Worm (Caenorhabditis elegans) whole organism, L1 larva: ENCODE measurements around the gene capg-2.

ENCODE experiments used
- C04F5.9 ChIP-seq: sonication (generic microtip); optimal IDR thresholded peaks from 2 replicates; lab custom pipeline; 2016; ENCODE audit warnings: missing genetic modification characterization, missing compliant biosample characterization
- F16B12.6 ChIP-seq: fragments of 150-350 bp; optimal IDR thresholded peaks from 2 replicates; lab custom pipeline; 2014; ENCODE audit warnings: missing biosample characterization, missing genetic modification characterization
- Y116A8C.19 ChIP-seq: sonication (generic microtip); optimal IDR thresholded peaks from 2 replicates; lab custom pipeline; 2016; ENCODE audit warnings: missing compliant biosample characterization, missing genetic modification characterization, borderline replicate concordance
- aha-1 ChIP-seq: fragments of 150-350 bp; optimal IDR thresholded peaks from 2 replicates; lab custom pipeline; 2014; ENCODE audit warnings: missing biosample characterization, missing genetic modification characterization
- alr-1 ChIP-seq: fragments of 200-800 bp; sonication (Bioruptor generic); optimal IDR thresholded peaks from 2 replicates; lab custom pipeline; 2018; ENCODE audit warnings: borderline replicate concordance, mild to moderate bottlenecking, missing genetic modification characterization, missing compliant biosample characterization
- ama-1 ChIP-seq: fragments of 150-350 bp; optimal IDR thresholded peaks from 2 replicates; lab custom pipeline; 2014
- ceh-63 ChIP-seq: fragments of 200-800 bp; sonication (Bioruptor generic); optimal IDR thresholded peaks from 2 replicates; lab custom pipeline; 2018; ENCODE audit warnings: mild to moderate bottlenecking, missing genetic modification characterization, missing compliant biosample characterization
- ceh-82 ChIP-seq, 3 experiments: fragments of 150-350 bp in 1 of 3; sonication (generic microtip) in 2 of 3; optimal IDR thresholded peaks; 2 replicates each; lab custom pipeline; 2014 to 2017; ENCODE audit warnings: missing biosample characterization in 3 of 3, missing genetic modification characterization in 3 of 3
- ceh-90 ChIP-seq: sonication (generic microtip); optimal IDR thresholded peaks from 2 replicates; lab custom pipeline; 2016; ENCODE audit warnings: missing genetic modification characterization, missing compliant biosample characterization
- ces-1 ChIP-seq: fragments of 150-350 bp; optimal IDR thresholded peaks from 2 replicates; lab custom pipeline; 2014; ENCODE audit warnings: missing biosample characterization, missing genetic modification reagents, missing genetic modification characterization
- dpl-1 ChIP-seq, 3 experiments: fragments of 150-350 bp in 2 of 3; sonication (generic microtip) in 1 of 3; optimal IDR thresholded peaks; 2 replicates each; lab custom pipeline; 2014 to 2017; ENCODE audit warnings: missing biosample characterization in 3 of 3, missing genetic modification characterization in 3 of 3, missing genetic modification reagents in 3 of 3
- dsc-1 ChIP-seq: sonication (generic microtip); optimal IDR thresholded peaks from 2 replicates; lab custom pipeline; 2016; ENCODE audit warnings: mild to moderate bottlenecking, missing genetic modification characterization, missing compliant biosample characterization
- efl-1 ChIP-seq, 4 experiments: fragments of 150-350 bp; optimal IDR thresholded peaks in 3 of 4; peaks in 1 of 4; 1 replicate in 1 of 4; 2 replicates in 3 of 4; lab custom pipeline; 2014; ENCODE audit warnings: missing biosample characterization in 2 of 4, missing genetic modification characterization in 2 of 4, missing genetic modification reagents in 2 of 4
- elt-2 ChIP-seq: sonication (generic microtip); optimal IDR thresholded peaks from 2 replicates; lab custom pipeline; 2016; ENCODE audit warnings: missing genetic modification characterization, mild to moderate bottlenecking, inconsistent platforms, missing compliant biosample characterization, missing genetic modification reagents
- fkh-8 ChIP-seq: sonication (generic microtip); optimal IDR thresholded peaks from 2 replicates; lab custom pipeline; 2016; ENCODE audit warnings: mild to moderate bottlenecking, missing genetic modification characterization, missing compliant biosample characterization
- grh-1 ChIP-seq: fragments of 200-800 bp; sonication (Bioruptor generic); IDR thresholded peaks from 2 replicates; pipeline ENCODE4 v1.3.6; 2022; ENCODE audit warnings: missing genetic modification reagents, missing genetic modification characterization, missing compliant biosample characterization
- hlh-17 ChIP-seq: fragments of 200-800 bp; sonication (Bioruptor generic); optimal IDR thresholded peaks from 2 replicates; lab custom pipeline; 2018; ENCODE audit warnings: missing genetic modification characterization, mild to moderate bottlenecking, missing compliant biosample characterization, moderate library complexity, borderline replicate concordance
- hlh-4 ChIP-seq: sonication (generic microtip); optimal IDR thresholded peaks from 2 replicates; lab custom pipeline; 2016; ENCODE audit warnings: mild to moderate bottlenecking, missing genetic modification characterization, missing compliant biosample characterization
- hpl-2 ChIP-seq: fragments of 150-350 bp; optimal IDR thresholded peaks from 2 replicates; lab custom pipeline; 2014; ENCODE audit warnings: missing biosample characterization, missing genetic modification reagents, missing genetic modification characterization
- lin-14 ChIP-seq: fragments of 200-800 bp; sonication (Bioruptor generic); optimal IDR thresholded peaks from 2 replicates; lab custom pipeline; 2018; ENCODE audit warnings: mild to moderate bottlenecking, missing genetic modification characterization, moderate library complexity, missing compliant biosample characterization
- lin-35 ChIP-seq, 2 experiments: fragments of 150-350 bp; optimal IDR thresholded peaks; 2 replicates each; lab custom pipeline; 2014; ENCODE audit warnings: missing biosample characterization in 2 of 2, missing genetic modification characterization in 2 of 2, missing genetic modification reagents in 2 of 2
- lir-3 ChIP-seq: sonication (generic microtip); optimal IDR thresholded peaks from 2 replicates; lab custom pipeline; 2016; ENCODE audit warnings: mild to moderate bottlenecking, missing genetic modification characterization, moderate library complexity, missing compliant biosample characterization; ENCODE audit not compliant: poor library complexity
- lsy-2 ChIP-seq, 2 experiments: fragments of 150-350 bp; optimal IDR thresholded peaks; 2 replicates each; lab custom pipeline; 2014; ENCODE audit warnings: missing biosample characterization in 2 of 2, missing genetic modification characterization in 2 of 2
- mep-1 ChIP-seq: fragments of 150-350 bp; optimal IDR thresholded peaks from 2 replicates; lab custom pipeline; 2014; ENCODE audit warnings: missing biosample characterization, missing genetic modification characterization
- nhr-12 ChIP-seq: sonication (generic microtip); optimal IDR thresholded peaks from 2 replicates; lab custom pipeline; 2017; ENCODE audit warnings: missing biosample characterization, missing genetic modification characterization
- nhr-19 ChIP-seq: fragments of 200-800 bp; sonication (Bioruptor generic); conservative IDR thresholded peaks from 2 replicates; pipeline ENCODE4 v1.3.6; 2022; ENCODE audit warnings: missing genetic modification characterization, missing compliant biosample characterization
- nhr-20 ChIP-seq: sonication (generic microtip); optimal IDR thresholded peaks from 2 replicates; lab custom pipeline; 2016; ENCODE audit warnings: mild to moderate bottlenecking, missing genetic modification characterization, missing compliant biosample characterization
- nhr-28 ChIP-seq: fragments of 150-350 bp; optimal IDR thresholded peaks from 2 replicates; lab custom pipeline; 2014; ENCODE audit warnings: missing biosample characterization, missing genetic modification characterization
- nhr-71 ChIP-seq: sonication (generic microtip); optimal IDR thresholded peaks from 2 replicates; lab custom pipeline; 2016; ENCODE audit warnings: mild to moderate bottlenecking, missing genetic modification characterization, moderate library complexity, missing compliant biosample characterization
- nhr-76 ChIP-seq: sonication (generic microtip); optimal IDR thresholded peaks from 2 replicates; lab custom pipeline; 2017; ENCODE audit warnings: missing biosample characterization, missing genetic modification characterization
- nhr-77 ChIP-seq: fragments of 150-350 bp; optimal IDR thresholded peaks from 2 replicates; lab custom pipeline; 2014; ENCODE audit warnings: missing biosample characterization, missing genetic modification characterization
- nhr-85 ChIP-seq: sonication (generic microtip); peaks from one replicate; lab custom pipeline; 2016; ENCODE audit warnings: missing genetic modification characterization, inconsistent platforms, missing compliant biosample characterization
- nhr-90 ChIP-seq: sonication (generic microtip); optimal IDR thresholded peaks from 2 replicates; lab custom pipeline; 2016; ENCODE audit warnings: mild to moderate bottlenecking, missing genetic modification characterization, missing compliant biosample characterization; ENCODE audit not compliant: poor library complexity
- pax-3 ChIP-seq: fragments of 200-800 bp; sonication (Bioruptor generic); optimal IDR thresholded peaks from 2 replicates; lab custom pipeline; 2018; ENCODE audit warnings: mild to moderate bottlenecking, missing genetic modification characterization, moderate library complexity, missing compliant biosample characterization
- snu-23 ChIP-seq: sonication (generic microtip); optimal IDR thresholded peaks from 2 replicates; lab custom pipeline; 2016; ENCODE audit warnings: missing genetic modification characterization, missing compliant biosample characterization
- sptf-1 ChIP-seq: fragments of 150-350 bp; optimal IDR thresholded peaks from 2 replicates; lab custom pipeline; 2014; ENCODE audit warnings: missing biosample characterization, missing genetic modification characterization
- swsn-7 ChIP-seq: sonication (generic microtip); optimal IDR thresholded peaks from 2 replicates; lab custom pipeline; 2016; ENCODE audit warnings: missing genetic modification characterization, missing compliant biosample characterization
- tbx-2 ChIP-seq: sonication (generic microtip); optimal IDR thresholded peaks from 2 replicates; lab custom pipeline; 2016; ENCODE audit warnings: missing genetic modification characterization, missing compliant biosample characterization
- unc-130 ChIP-seq: fragments of 150-350 bp; optimal IDR thresholded peaks from 2 replicates; lab custom pipeline; 2017; ENCODE audit warnings: missing biosample characterization, missing genetic modification characterization, inconsistent platforms
- unc-30 ChIP-seq: sonication (generic microtip); optimal IDR thresholded peaks from 2 replicates; lab custom pipeline; 2017; ENCODE audit warnings: missing biosample characterization, missing genetic modification characterization
- unc-62 ChIP-seq: fragments of 150-350 bp; optimal IDR thresholded peaks from 2 replicates; lab custom pipeline; 2014; ENCODE audit warnings: missing biosample characterization, missing genetic modification reagents, missing genetic modification characterization
- unc-86 ChIP-seq: sonication (generic microtip); optimal IDR thresholded peaks from 2 replicates; lab custom pipeline; 2016; ENCODE audit warnings: missing genetic modification characterization, missing compliant biosample characterization
- unc-98 ChIP-seq: fragments of 200-800 bp; sonication (Bioruptor generic); IDR thresholded peaks from 2 replicates; pipeline ENCODE4 v1.3.6; 2022; ENCODE audit warnings: missing genetic modification characterization, missing compliant biosample characterization
- xbp-1 ChIP-seq: sonication (generic microtip); optimal IDR thresholded peaks from 2 replicates; lab custom pipeline; 2016; ENCODE audit warnings: missing genetic modification characterization, missing compliant biosample characterization
- zag-1 ChIP-seq: fragments of 150-350 bp; optimal IDR thresholded peaks from 2 replicates; lab custom pipeline; 2014; ENCODE audit warnings: missing biosample characterization, missing genetic modification characterization
- zip-4 ChIP-seq: fragments of 200-800 bp; sonication (Bioruptor generic); optimal IDR thresholded peaks from 2 replicates; lab custom pipeline; 2018; ENCODE audit warnings: mild to moderate bottlenecking, missing genetic modification characterization, moderate library complexity, missing compliant biosample characterization

capg-2 gene

DNA sequence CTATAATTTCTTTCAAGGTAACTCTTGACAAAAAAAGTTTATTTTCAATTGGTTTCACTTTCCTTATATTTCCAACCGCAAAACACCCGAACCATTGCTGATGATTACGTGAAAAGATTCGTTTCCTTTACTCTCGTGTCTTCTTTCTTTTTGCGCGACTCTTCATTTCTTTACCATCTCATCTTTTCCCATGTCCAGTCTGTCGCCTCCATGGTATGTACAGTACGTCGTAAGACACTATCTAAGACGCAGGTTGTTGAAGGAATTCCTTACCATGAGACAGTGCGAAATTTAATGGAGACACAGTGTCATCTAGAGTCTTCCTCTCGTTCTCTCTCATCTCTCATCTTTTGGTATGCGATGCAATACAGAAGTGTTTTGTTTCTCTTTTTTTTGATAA is 28.5 kb downstream of the capg-2 start (continued):
- TF ChIP-seq lin-35 (GFP tag; optimal IDR thresholded peaks at IDR 0.05; lab: Kevin White, UChicago) = peak; percentile 16 to 85
- peak; percentile 50 for TF ChIP-seq unc-130 (tag; lab: Kevin White, UChicago)
- peak; percentile 58 to 72 for TF ChIP-seq efl-1 (optimal IDR thresholded peaks at IDR 0.05; lab: Kevin White, UChicago)
- TF ChIP-seq efl-1 (GFP tag; optimal IDR thresholded peaks at IDR 0.05 in 1 of 2; lab: Kevin White, UChicago) = peak; percentile 3 to 91
- TF ChIP-seq ceh-82 (tag; optimal IDR thresholded peaks at IDR 0.05; lab: Kevin White, UChicago) = peak; percentile 5 to 28 (median 19)
- no peak for TF ChIP-seq unc-62 (GFP tag; lab: Kevin White, UChicago)
- TF ChIP-seq zip-4 = no peak
- TF ChIP-seq dsc-1 = no peak
- TF ChIP-seq xbp-1 (tag; lab: Kevin White, UChicago) = peak; percentile 18
- TF ChIP-seq sptf-1 = no peak
- TF ChIP-seq lir-3 (tag; lab: Kevin White, UChicago) = peak; percentile 43
- peak; percentile 96 for TF ChIP-seq nhr-85 (tag; lab: Kevin White, UChicago)
- peak; percentile 81 for TF ChIP-seq nhr-20 (tag; lab: Kevin White, UChicago)
- no peak for TF ChIP-seq ceh-63
- peak; percentile 73 for TF ChIP-seq mep-1 (tag; lab: Kevin White, UChicago)
- no peak for TF ChIP-seq unc-86 (tag; lab: Kevin White, UChicago)

- TF ChIP-seq unc-130 (tag; lab: Kevin White, UChicago) (peak; percentile 62), hpl-2 (GFP tag; lab: Kevin White, UChicago) (no peak), lir-3 (tag; lab: Kevin White, UChicago) (peak; percentile 34), ceh-63 (no peak), F16B12.6 (tag; lab: Kevin White, UChicago) (no peak), nhr-12 (tag; lab: Kevin White, UChicago) (no peak), ama-1 (lab: Kevin White, UChicago) (no peak), hlh-4 (tag; lab: Kevin White, UChicago) (no peak), nhr-28 (no peak), unc-30 (tag; lab: Kevin White, UChicago) (no peak), snu-23 (GFP tag; lab: Kevin White, UChicago) (peak; percentile 60), mep-1 (tag; lab: Kevin White, UChicago) (peak; percentile 43), nhr-20 (tag; lab: Kevin White, UChicago) (peak; percentile 52), unc-98 (no peak), zag-1 (tag; lab: Kevin White, UChicago) (no peak), aha-1 (no peak), unc-62 (GFP tag; lab: Kevin White, UChicago) (no peak), ces-1 (GFP tag; lab: Kevin White, UChicago) (no peak), ceh-90 (tag; lab: Kevin White, UChicago) (no peak), nhr-77 (tag; lab: Kevin White, UChicago) (no peak), lsy-2 (tag; optimal IDR thresholded peaks at IDR 0.05; lab: Kevin White, UChicago) (peak; percentile 24 to 53), lin-35 (GFP tag; optimal IDR thresholded peaks at IDR 0.05; lab: Kevin White, UChicago) (peak in 1 of 2 experiments; percentile 60), nhr-76 (tag; lab: Kevin White, UChicago) (no peak), nhr-90 (tag; lab: Kevin White, UChicago) (peak; percentile 57), fkh-8 (tag; lab: Kevin White, UChicago) (no peak), swsn-7 (tag; lab: Kevin White, UChicago) (no peak), grh-1 (GFP tag; lab: Robert Waterston, UW) (no peak), hlh-17 (GFP tag; lab: Kevin White, UChicago) (no peak), zip-4 (no peak), nhr-71 (tag; lab: Kevin White, UChicago) (peak; percentile 61), dsc-1 (no peak), C04F5.9 (tag; lab: Kevin White, UChicago) (no peak), pax-3 (tag; lab: Kevin White, UChicago) (peak; percentile 11), dpl-1 (GFP tag; optimal IDR thresholded peaks at IDR 0.05; lab: Kevin White, UChicago) (peak in 1 of 3 experiments; percentile 31), lin-14 (GFP tag; lab: Kevin White, UChicago) (peak; percentile 67), ceh-82 (tag; optimal IDR thresholded peaks at IDR 0.05; lab: Kevin White, UChicago) (no peak), efl-1 (optimal IDR thresholded peaks at IDR 0.05; lab: Kevin White, UChicago) (no peak), efl-1 (GFP tag; optimal IDR thresholded peaks at IDR 0.05 in 1 of 2; lab: Kevin White, UChicago) (peak in 1 of 2 experiments; percentile 89), alr-1 (tag; lab: Kevin White, UChicago) (no peak), nhr-19 (GFP tag; lab: Robert Waterston, UW) (peak; percentile 22; the same call in 1 of the 2 replicates), Y116A8C.19 (tag; lab: Kevin White, UChicago) (no peak), tbx-2 (tag; lab: Kevin White, UChicago) (peak; percentile 50), elt-2 (tag; lab: Kevin White, UChicago) (peak; percentile 62), nhr-85 (tag; lab: Kevin White, UChicago) (peak; percentile 95)
Observed at ce11 chrV:12300780-12301460, 29.2 kb downstream of the capg-2 start.
